Worm (Caenorhabditis elegans) whole organism, L1 larva: ENCODE results near the gene aqp-4.
A peak's percentile ranks its signal among the peaks of the same experiment; 100 is the strongest.

ENCODE experiments used
- C04F5.9 ChIP-seq: sonication (generic microtip); optimal IDR thresholded peaks from 2 replicates; lab custom pipeline; 2016; ENCODE audit warnings: missing genetic modification characterization, missing compliant biosample characterization
- C16A3.4 ChIP-seq: fragments of 150-350 bp; optimal IDR thresholded peaks from 2 replicates; lab custom pipeline; 2014; ENCODE audit warnings: missing biosample characterization, missing genetic modification characterization
- C34B4.2 ChIP-seq: sonication (generic microtip); optimal IDR thresholded peaks from 2 replicates; lab custom pipeline; 2017; ENCODE audit warnings: mild to moderate bottlenecking, missing genetic modification characterization, missing compliant biosample characterization
- alr-1 ChIP-seq: fragments of 200-800 bp; sonication (Bioruptor generic); optimal IDR thresholded peaks from 2 replicates; lab custom pipeline; 2018; ENCODE audit warnings: borderline replicate concordance, mild to moderate bottlenecking, missing genetic modification characterization, missing compliant biosample characterization
- aly-2 ChIP-seq: fragments of 150-350 bp; optimal IDR thresholded peaks from 2 replicates; lab custom pipeline; 2014; ENCODE audit warnings: missing biosample characterization, missing genetic modification characterization
- blmp-1 ChIP-seq: fragments of 150-350 bp; optimal IDR thresholded peaks from 2 replicates; lab custom pipeline; 2014; ENCODE audit warnings: missing biosample characterization, missing genetic modification characterization
- ceh-63 ChIP-seq: fragments of 200-800 bp; sonication (Bioruptor generic); optimal IDR thresholded peaks from 2 replicates; lab custom pipeline; 2018; ENCODE audit warnings: mild to moderate bottlenecking, missing genetic modification characterization, missing compliant biosample characterization
- ceh-82 ChIP-seq, 3 experiments: fragments of 150-350 bp in 1 of 3; sonication (generic microtip) in 2 of 3; optimal IDR thresholded peaks; 2 replicates each; lab custom pipeline; 2014 to 2017; ENCODE audit warnings: missing biosample characterization in 3 of 3, missing genetic modification characterization in 3 of 3
- ceh-88 ChIP-seq: fragments of 200-800 bp; sonication (Bioruptor generic); IDR thresholded peaks from 2 replicates; pipeline ENCODE4 v1.3.6; 2022; ENCODE audit warnings: missing genetic modification characterization, missing compliant biosample characterization
- ces-1 ChIP-seq: fragments of 150-350 bp; optimal IDR thresholded peaks from 2 replicates; lab custom pipeline; 2014; ENCODE audit warnings: missing biosample characterization, missing genetic modification reagents, missing genetic modification characterization
- dpl-1 ChIP-seq, 3 experiments: fragments of 150-350 bp in 2 of 3; sonication (generic microtip) in 1 of 3; optimal IDR thresholded peaks; 2 replicates each; lab custom pipeline; 2014 to 2017; ENCODE audit warnings: missing biosample characterization in 3 of 3, missing genetic modification characterization in 3 of 3, missing genetic modification reagents in 3 of 3
- dsc-1 ChIP-seq: sonication (generic microtip); optimal IDR thresholded peaks from 2 replicates; lab custom pipeline; 2016; ENCODE audit warnings: mild to moderate bottlenecking, missing genetic modification characterization, missing compliant biosample characterization
- efl-3 ChIP-seq: fragments of 200-800 bp; sonication (Bioruptor generic); optimal IDR thresholded peaks from 2 replicates; lab custom pipeline; 2018; ENCODE audit warnings: mild to moderate bottlenecking, missing genetic modification characterization, missing compliant biosample characterization
- egl-13 ChIP-seq: sonication (generic microtip); optimal IDR thresholded peaks from 2 replicates; lab custom pipeline; 2016; ENCODE audit warnings: missing genotype, missing genetic modification reagents, missing genetic modification characterization, missing compliant biosample characterization
- elt-2 ChIP-seq: sonication (generic microtip); optimal IDR thresholded peaks from 2 replicates; lab custom pipeline; 2016; ENCODE audit warnings: missing genetic modification characterization, mild to moderate bottlenecking, inconsistent platforms, missing compliant biosample characterization, missing genetic modification reagents
- elt-3 ChIP-seq, 6 experiments: fragments of 150-350 bp in 1 of 6; sonication (generic microtip); optimal IDR thresholded peaks; 2 replicates each; lab custom pipeline; 2017 to 2018; ENCODE audit warnings: missing biosample characterization in 6 of 6, missing genetic modification characterization in 6 of 6, inconsistent platforms in 1 of 6
- ets-5 ChIP-seq: fragments of 200-800 bp; sonication (Bioruptor generic); IDR thresholded peaks from 2 replicates; pipeline ENCODE4 v1.3.6; 2022; ENCODE audit warnings: missing genetic modification characterization, missing compliant biosample characterization
- fkh-10 ChIP-seq: sonication (generic microtip); optimal IDR thresholded peaks from 2 replicates; lab custom pipeline; 2017; ENCODE audit warnings: missing biosample characterization, missing genetic modification reagents, missing genetic modification characterization
- fkh-4 ChIP-seq: sonication (generic microtip); optimal IDR thresholded peaks from 2 replicates; lab custom pipeline; 2016; ENCODE audit warnings: missing compliant biosample characterization, missing genetic modification characterization, borderline replicate concordance
- fkh-8 ChIP-seq: sonication (generic microtip); optimal IDR thresholded peaks from 2 replicates; lab custom pipeline; 2016; ENCODE audit warnings: mild to moderate bottlenecking, missing genetic modification characterization, missing compliant biosample characterization
- fos-1 ChIP-seq: fragments of 150-350 bp; optimal IDR thresholded peaks from 2 replicates; lab custom pipeline; 2014; ENCODE audit warnings: missing biosample characterization, missing genetic modification characterization
- hlh-17 ChIP-seq: fragments of 200-800 bp; sonication (Bioruptor generic); optimal IDR thresholded peaks from 2 replicates; lab custom pipeline; 2018; ENCODE audit warnings: missing genetic modification characterization, mild to moderate bottlenecking, missing compliant biosample characterization, moderate library complexity, borderline replicate concordance
- hlh-4 ChIP-seq: sonication (generic microtip); optimal IDR thresholded peaks from 2 replicates; lab custom pipeline; 2016; ENCODE audit warnings: mild to moderate bottlenecking, missing genetic modification characterization, missing compliant biosample characterization
- irx-1 ChIP-seq: sonication (generic microtip); optimal IDR thresholded peaks from 2 replicates; lab custom pipeline; 2016; ENCODE audit warnings: missing genetic modification characterization, missing compliant biosample characterization
- lin-13 ChIP-seq: fragments of 150-350 bp; optimal IDR thresholded peaks from 2 replicates; lab custom pipeline; 2014; ENCODE audit warnings: missing biosample characterization, missing genetic modification reagents, missing genetic modification characterization
- lin-14 ChIP-seq: fragments of 200-800 bp; sonication (Bioruptor generic); optimal IDR thresholded peaks from 2 replicates; lab custom pipeline; 2018; ENCODE audit warnings: mild to moderate bottlenecking, missing genetic modification characterization, moderate library complexity, missing compliant biosample characterization
- lin-39 ChIP-seq: fragments of 150-350 bp; optimal IDR thresholded peaks from 2 replicates; lab custom pipeline; 2014; ENCODE audit warnings: missing biosample characterization, missing genetic modification reagents, missing genetic modification characterization
- lir-3 ChIP-seq: sonication (generic microtip); optimal IDR thresholded peaks from 2 replicates; lab custom pipeline; 2016; ENCODE audit warnings: mild to moderate bottlenecking, missing genetic modification characterization, moderate library complexity, missing compliant biosample characterization; ENCODE audit not compliant: poor library complexity
- mab-9 ChIP-seq: fragments of 200-800 bp; sonication (Bioruptor generic); IDR thresholded peaks from 2 replicates; pipeline ENCODE4 v1.3.6; 2022; ENCODE audit warnings: missing genetic modification reagents, missing genetic modification characterization, missing compliant biosample characterization
- nhr-19 ChIP-seq: fragments of 200-800 bp; sonication (Bioruptor generic); conservative IDR thresholded peaks from 2 replicates; pipeline ENCODE4 v1.3.6; 2022; ENCODE audit warnings: missing genetic modification characterization, missing compliant biosample characterization
- nhr-237 ChIP-seq: fragments of 150-350 bp; optimal IDR thresholded peaks from 2 replicates; lab custom pipeline; 2014; ENCODE audit warnings: missing biosample characterization, missing genetic modification characterization
- nhr-28 ChIP-seq: fragments of 150-350 bp; optimal IDR thresholded peaks from 2 replicates; lab custom pipeline; 2014; ENCODE audit warnings: missing biosample characterization, missing genetic modification characterization
- nhr-71 ChIP-seq: sonication (generic microtip); optimal IDR thresholded peaks from 2 replicates; lab custom pipeline; 2016; ENCODE audit warnings: mild to moderate bottlenecking, missing genetic modification characterization, moderate library complexity, missing compliant biosample characterization
- nhr-76 ChIP-seq: sonication (generic microtip); optimal IDR thresholded peaks from 2 replicates; lab custom pipeline; 2017; ENCODE audit warnings: missing biosample characterization, missing genetic modification characterization
- nhr-77 ChIP-seq: fragments of 150-350 bp; optimal IDR thresholded peaks from 2 replicates; lab custom pipeline; 2014; ENCODE audit warnings: missing biosample characterization, missing genetic modification characterization
- nhr-85 ChIP-seq: sonication (generic microtip); peaks from one replicate; lab custom pipeline; 2016; ENCODE audit warnings: missing genetic modification characterization, inconsistent platforms, missing compliant biosample characterization
- nhr-90 ChIP-seq: sonication (generic microtip); optimal IDR thresholded peaks from 2 replicates; lab custom pipeline; 2016; ENCODE audit warnings: mild to moderate bottlenecking, missing genetic modification characterization, missing compliant biosample characterization; ENCODE audit not compliant: poor library complexity
- pqm-1 ChIP-seq: sonication (generic microtip); optimal IDR thresholded peaks from 3 replicates; lab custom pipeline; 2017; ENCODE audit warnings: missing biosample characterization, missing genetic modification characterization
- snpc-4 ChIP-seq: fragments of 150-350 bp; optimal IDR thresholded peaks from 2 replicates; lab custom pipeline; 2014; ENCODE audit warnings: missing biosample characterization, missing genetic modification characterization
- sox-4 ChIP-seq: sonication (generic microtip); optimal IDR thresholded peaks from 2 replicates; lab custom pipeline; 2016; ENCODE audit warnings: missing genetic modification characterization, missing compliant biosample characterization
- sptf-1 ChIP-seq: fragments of 150-350 bp; optimal IDR thresholded peaks from 2 replicates; lab custom pipeline; 2014; ENCODE audit warnings: missing biosample characterization, missing genetic modification characterization
- swsn-7 ChIP-seq: sonication (generic microtip); optimal IDR thresholded peaks from 2 replicates; lab custom pipeline; 2016; ENCODE audit warnings: missing genetic modification characterization, missing compliant biosample characterization
- tbx-2 ChIP-seq: sonication (generic microtip); optimal IDR thresholded peaks from 2 replicates; lab custom pipeline; 2016; ENCODE audit warnings: missing genetic modification characterization, missing compliant biosample characterization
- tlp-1 ChIP-seq: fragments of 150-350 bp; optimal IDR thresholded peaks from 2 replicates; lab custom pipeline; 2014; ENCODE audit warnings: missing biosample characterization, missing genetic modification characterization
- unc-130 ChIP-seq: fragments of 150-350 bp; optimal IDR thresholded peaks from 2 replicates; lab custom pipeline; 2017; ENCODE audit warnings: missing biosample characterization, missing genetic modification characterization, inconsistent platforms
- unc-86 ChIP-seq: sonication (generic microtip); optimal IDR thresholded peaks from 2 replicates; lab custom pipeline; 2016; ENCODE audit warnings: missing genetic modification characterization, missing compliant biosample characterization
- unc-98 ChIP-seq: fragments of 200-800 bp; sonication (Bioruptor generic); IDR thresholded peaks from 2 replicates; pipeline ENCODE4 v1.3.6; 2022; ENCODE audit warnings: missing genetic modification characterization, missing compliant biosample characterization
- xbp-1 ChIP-seq: sonication (generic microtip); optimal IDR thresholded peaks from 2 replicates; lab custom pipeline; 2016; ENCODE audit warnings: missing genetic modification characterization, missing compliant biosample characterization
- ztf-11 ChIP-seq, 2 experiments: sonication (generic microtip); optimal IDR thresholded peaks; 2 replicates each; lab custom pipeline; 2016 to 2017; ENCODE audit warnings: missing genetic modification characterization in 2 of 2, missing biosample characterization in 1 of 2, missing compliant biosample characterization in 1 of 2

aqp-4 gene

DNA sequence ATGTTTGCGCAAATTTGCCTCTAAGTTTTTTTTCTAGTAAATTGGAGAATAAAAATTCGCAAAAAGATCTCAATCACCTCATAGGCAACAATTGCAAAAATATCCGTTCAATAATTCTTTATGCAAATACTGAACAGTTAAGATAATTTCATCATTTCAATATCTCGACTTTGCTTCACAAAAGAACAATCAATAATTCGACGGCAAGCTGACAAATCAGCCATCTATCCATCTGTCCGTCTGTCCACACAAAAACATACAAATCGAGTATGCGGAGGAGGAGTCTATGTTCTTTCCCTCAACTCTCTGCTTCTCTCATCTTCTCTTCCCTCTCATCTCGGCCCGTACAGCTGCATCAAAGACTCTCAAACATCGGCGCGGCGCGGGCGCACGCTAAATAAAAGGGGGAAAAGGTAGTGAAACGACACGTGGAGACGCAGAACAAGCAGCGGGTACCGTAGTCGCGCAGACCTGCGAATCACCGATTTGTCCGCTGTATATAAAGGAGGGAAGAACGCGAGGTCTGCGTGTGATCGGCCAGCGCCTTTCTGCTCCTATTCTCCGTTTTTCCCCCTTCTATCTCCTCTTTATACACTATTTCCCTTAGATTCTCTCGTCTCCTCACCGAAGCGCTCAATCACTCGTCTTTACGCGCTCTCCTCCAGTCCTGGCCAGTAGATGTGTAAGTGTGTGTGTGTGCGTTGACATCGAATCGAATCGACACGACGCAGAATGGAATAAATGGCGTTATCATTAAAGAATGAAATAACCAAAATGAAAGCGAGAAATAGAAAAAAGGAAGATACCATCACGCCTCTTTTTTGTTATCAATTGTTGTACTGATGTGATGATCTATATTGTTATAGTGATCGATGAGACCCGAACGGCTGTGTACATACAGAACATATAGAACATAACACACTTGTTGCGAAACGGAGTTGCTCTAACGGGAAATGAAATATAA, 6.3 kb upstream of the aqp-4 start (continued):
- TF ChIP-seq ceh-88 (peak; percentile 87), ceh-63 (GFP tag; lab: Kevin White, UChicago) (no peak), sox-4 (tag; lab: Kevin White, UChicago) (peak; percentile 87), blmp-1 (tag; lab: Kevin White, UChicago) (peak; percentile 89), tbx-2 (tag; lab: Kevin White, UChicago) (peak; percentile 97), nhr-76 (tag; lab: Kevin White, UChicago) (peak; percentile 92), ces-1 (GFP tag; lab: Kevin White, UChicago) (peak; percentile 23), efl-3 (GFP tag; lab: Kevin White, UChicago) (peak; percentile 49), irx-1 (peak; percentile 87), dpl-1 (GFP tag; optimal IDR thresholded peaks at IDR 0.05; lab: Kevin White, UChicago) (peak; percentile 65 to 77 (median 68)), hlh-4 (no peak), dsc-1 (tag; lab: Kevin White, UChicago) (peak; percentile 91), pqm-1 (no peak), C16A3.4 (tag; lab: Kevin White, UChicago) (peak; percentile 96), nhr-90 (tag; lab: Kevin White, UChicago) (peak; percentile 89), C04F5.9 (peak; percentile 60), nhr-28 (tag; lab: Kevin White, UChicago) (no peak), fkh-4 (tag; lab: Kevin White, UChicago) (peak; percentile 40), ets-5 (GFP tag; lab: Robert Waterston, UW) (no peak), egl-13 (peak; percentile 86), elt-2 (tag; lab: Kevin White, UChicago) (peak; percentile 91), ceh-82 (tag; optimal IDR thresholded peaks at IDR 0.05; lab: Kevin White, UChicago) (peak; percentile 57 to 95 (median 83)), nhr-19 (GFP tag; lab: Robert Waterston, UW) (peak; percentile 89), unc-86 (tag; lab: Kevin White, UChicago) (peak; percentile 96), snpc-4 (peak; percentile 80), nhr-71 (tag; lab: Kevin White, UChicago) (peak; percentile 98), nhr-237 (peak; percentile 59), elt-3 (tag; optimal IDR thresholded peaks at IDR 0.05; lab: Kevin White, UChicago) (peak in 3 of 6 experiments; percentile 50 to 81 (median 72)), aly-2 (peak; percentile 91), fkh-10 (GFP tag; lab: Kevin White, UChicago) (peak; percentile 96), hlh-17 (GFP tag; lab: Kevin White, UChicago) (no peak), xbp-1 (tag; lab: Kevin White, UChicago) (peak; percentile 98), lir-3 (tag; lab: Kevin White, UChicago) (peak; percentile 60), swsn-7 (tag; lab: Kevin White, UChicago) (peak; percentile 98), unc-130 (tag; lab: Kevin White, UChicago) (peak; percentile 91), lin-39 (tag; lab: Kevin White, UChicago) (peak; percentile 24), mab-9 (peak; percentile 83), ztf-11 (tag; optimal IDR thresholded peaks at IDR 0.05; lab: Kevin White, UChicago) (peak in 1 of 2 experiments; percentile 82), sptf-1 (no peak), nhr-77 (tag; lab: Kevin White, UChicago) (peak; percentile 94), lin-13 (GFP tag; lab: Kevin White, UChicago) (peak; percentile 88), alr-1 (tag; lab: Kevin White, UChicago) (no peak), lin-14 (GFP tag; lab: Kevin White, UChicago) (peak; percentile 100), fos-1 (tag; lab: Kevin White, UChicago) (peak; percentile 84), nhr-85 (tag; lab: Kevin White, UChicago) (peak; percentile 96), fkh-8 (peak; percentile 99), C34B4.2 (no peak), tlp-1 (tag; lab: Kevin White, UChicago) (no peak), unc-98 (GFP tag; lab: Robert Waterston, UW) (no peak; the same call in 1 of the 2 replicates)
